Fruit fly (Drosophila melanogaster) whole organism, wandering third instar larva: ENCODE results near the gene CG32483.

Source experiments
- Dfd ChIP-seq: fragments of >200 bp; optimal IDR thresholded peaks from 2 replicates; lab custom pipeline; 2017; ENCODE audit warnings: missing biosample characterization, missing genetic modification characterization
- brk ChIP-seq: fragments of 200-800 bp; sonication (Bioruptor generic); optimal IDR thresholded peaks from 2 replicates; lab custom pipeline; 2016; ENCODE audit warnings: missing biosample characterization, mild to moderate bottlenecking, missing genetic modification characterization
- dl ChIP-seq, 2 experiments: fragments of 175-275, 200-275 bp in 1 of 2; fragments of 200-275 bp in 1 of 2; sonication (Bioruptor generic); optimal IDR thresholded peaks; lab custom pipeline; 2018; ENCODE audit warnings: mild to moderate bottlenecking in 2 of 2, missing biosample characterization in 2 of 2, missing genetic modification characterization in 2 of 2, moderate library complexity in 2 of 2; ENCODE audit not compliant: partially characterized antibody in 2 of 2, insufficient read depth in 1 of 2
- psq ChIP-seq: fragments of 200-800 bp; sonication (Bioruptor generic); optimal IDR thresholded peaks from 3 replicates; lab custom pipeline; 2017; ENCODE audit warnings: missing biosample characterization, mild to moderate bottlenecking, missing genetic modification characterization, moderate library complexity
- tai ChIP-seq: sonication (Bioruptor generic); optimal IDR thresholded peaks from 2 replicates; lab custom pipeline; 2016; ENCODE audit warnings: missing biosample characterization, missing genetic modification characterization
- usp ChIP-seq: fragments of >200 bp; optimal IDR thresholded peaks from 2 replicates; lab custom pipeline; 2017; ENCODE audit warnings: missing biosample characterization, missing genetic modification characterization

- TF ChIP-seq brk (GFP tag; lab: Kevin White, UChicago) (peak; percentile 1), Dfd (GFP tag; lab: Kevin White, UChicago) (peak; percentile 51), usp (GFP tag; lab: Kevin White, UChicago) (no peak), psq (GFP tag; lab: Kevin White, UChicago) (no peak), tai (GFP tag; lab: Kevin White, UChicago) (no peak), dl (GFP tag; optimal IDR thresholded peaks at IDR 0.05; lab: Kevin White, UChicago; ENCODE audit: insufficient read depth in 1 of 2, partially characterized antibody in 2 of 2) (no peak)
These were observed 47.7 kb upstream of the CG32483 start for dm6 chr3L:737445-738116.
